Worm (Caenorhabditis elegans) whole organism, L4 larva: Measurements from ENCODE around the gene uda-1.

Experiments used
- D1046.2 ChIP-seq: fragments of 200-800 bp; sonication (Bioruptor generic); IDR thresholded peaks from 2 replicates; pipeline ENCODE4 v1.3.6; 2022; ENCODE audit warnings: missing genetic modification characterization, missing compliant biosample characterization
- F26F4.8 ChIP-seq: fragments of 200-800 bp; sonication (Bioruptor generic); conservative IDR thresholded peaks from 2 replicates; pipeline ENCODE4 v1.3.6; 2022; ENCODE audit warnings: missing genetic modification characterization, missing compliant biosample characterization
- F44E2.7 ChIP-seq: fragments of 200-800 bp; sonication (Bioruptor generic); IDR thresholded peaks from 2 replicates; pipeline ENCODE4 v2.1.2; 2022; ENCODE audit warnings: missing genetic modification characterization, missing compliant biosample characterization
- R02D3.7 ChIP-seq: fragments of 150-350 bp; sonication (generic microtip); optimal IDR thresholded peaks from 3 replicates; lab custom pipeline; 2014; ENCODE audit warnings: missing biosample characterization, missing genetic modification characterization
- T20F7.1 ChIP-seq: fragments of 200-800 bp; sonication (Bioruptor generic); optimal IDR thresholded peaks from 2 replicates; lab custom pipeline; 2018; ENCODE audit warnings: mild to moderate bottlenecking, missing genetic modification characterization, missing compliant biosample characterization
- Y105C5A.15 ChIP-seq: fragments of 200-800 bp; sonication (Bioruptor generic); IDR thresholded peaks from 2 replicates; pipeline ENCODE4 v1.3.6; 2022; ENCODE audit warnings: missing genetic modification characterization, missing compliant biosample characterization
- Y48G9A.11 ChIP-seq: fragments of 200-800 bp; sonication (Bioruptor generic); IDR thresholded peaks from 2 replicates; pipeline ENCODE4 v1.3.6; 2022; ENCODE audit warnings: missing genetic modification reagents, missing genetic modification characterization, missing compliant biosample characterization
- Y75B8A.6 ChIP-seq: fragments of 200-800 bp; sonication (Bioruptor generic); IDR thresholded peaks from 2 replicates; pipeline ENCODE4 v1.3.6; 2022; ENCODE audit warnings: missing genetic modification reagents, missing genetic modification characterization, missing compliant biosample characterization
- ZK337.2 ChIP-seq: fragments of 200-800 bp; sonication (Bioruptor generic); IDR thresholded peaks from 2 replicates; pipeline ENCODE4 v1.3.6; 2022; ENCODE audit warnings: missing genetic modification reagents, missing genetic modification characterization, missing compliant biosample characterization
- arid-1 ChIP-seq: fragments of 200-800 bp; sonication (Bioruptor generic); conservative IDR thresholded peaks from 2 replicates; pipeline ENCODE4 v1.3.6; 2022; ENCODE audit warnings: missing genetic modification reagents, missing genetic modification characterization, missing compliant biosample characterization
- ceh-28 ChIP-seq: fragments of 150-350 bp; optimal IDR thresholded peaks from 2 replicates; lab custom pipeline; 2014; ENCODE audit warnings: missing biosample characterization, missing genetic modification reagents, missing genetic modification characterization
- ceh-32 ChIP-seq: sonication (generic microtip); optimal IDR thresholded peaks from 2 replicates; lab custom pipeline; 2016; ENCODE audit warnings: mild to moderate bottlenecking, missing genetic modification characterization, missing compliant biosample characterization; ENCODE audit not compliant: poor library complexity
- ces-1 ChIP-seq: fragments of 150-350 bp; sonication (generic microtip); optimal IDR thresholded peaks from 4 replicates; lab custom pipeline; 2014; ENCODE audit warnings: missing biosample characterization, missing genetic modification reagents, missing genetic modification characterization
- cey-2 ChIP-seq: sonication (generic microtip); optimal IDR thresholded peaks from 3 replicates; lab custom pipeline; 2017; ENCODE audit warnings: missing genetic modification characterization, mild to moderate bottlenecking, missing compliant biosample characterization, antibody characterized with exemption, borderline replicate concordance; ENCODE audit not compliant: insufficient read depth
- ctbp-1 ChIP-seq: fragments of 200-800 bp; sonication (Bioruptor generic); IDR thresholded peaks from 2 replicates; pipeline ENCODE4 v1.3.6; 2022; ENCODE audit warnings: missing genetic modification reagents, missing genetic modification characterization, missing compliant biosample characterization
- daf-12 ChIP-seq: fragments of 150-350 bp; optimal IDR thresholded peaks from 2 replicates; lab custom pipeline; 2014; ENCODE audit warnings: missing biosample characterization, missing genetic modification reagents, missing genetic modification characterization
- daf-16 ChIP-seq, 3 experiments: sonication (generic microtip); optimal IDR thresholded peaks; 2 replicates each; lab custom pipeline; 2016 to 2017; ENCODE audit warnings: missing genetic modification characterization in 3 of 3, missing genetic modification reagents in 3 of 3, mild to moderate bottlenecking in 2 of 3, missing compliant biosample characterization in 2 of 3, missing biosample characterization in 1 of 3, moderate library complexity in 1 of 3
- daf-19 ChIP-seq: fragments of 200-800 bp; sonication (Bioruptor generic); conservative IDR thresholded peaks from 2 replicates; pipeline ENCODE4 v1.3.6; 2022; ENCODE audit warnings: missing genetic modification characterization, missing compliant biosample characterization
- dmd-8 ChIP-seq: fragments of 200-800 bp; sonication (Bioruptor generic); IDR thresholded peaks from 2 replicates; pipeline ENCODE4 v1.3.6; 2022; ENCODE audit warnings: missing genetic modification characterization, missing compliant biosample characterization
- dmd-9 ChIP-seq: fragments of 200-800 bp; sonication (Bioruptor generic); IDR thresholded peaks from 2 replicates; pipeline ENCODE4 v1.3.6; 2022; ENCODE audit warnings: missing genetic modification reagents, missing genetic modification characterization, missing compliant biosample characterization
- dve-1 ChIP-seq: sonication (generic microtip); optimal IDR thresholded peaks from 2 replicates; lab custom pipeline; 2017; ENCODE audit warnings: antibody characterized with exemption, mild to moderate bottlenecking, missing genetic modification characterization, missing compliant biosample characterization; ENCODE audit not compliant: insufficient read depth
- fos-1 ChIP-seq: fragments of 150-350 bp; optimal IDR thresholded peaks from 2 replicates; lab custom pipeline; 2014; ENCODE audit warnings: missing biosample characterization, missing genetic modification characterization
- gei-8 ChIP-seq: fragments of 200-800 bp; sonication (Bioruptor generic); optimal IDR thresholded peaks from 2 replicates; lab custom pipeline; 2018; ENCODE audit warnings: mild to moderate bottlenecking, missing genetic modification characterization, missing compliant biosample characterization
- hif-1 ChIP-seq, 2 experiments: sonication (generic microtip); optimal IDR thresholded peaks; 2 replicates each; lab custom pipeline; 2016 to 2017; ENCODE audit warnings: missing compliant biosample characterization in 2 of 2, missing genetic modification characterization in 2 of 2, missing genetic modification reagents in 2 of 2, missing genotype in 2 of 2, mild to moderate bottlenecking in 1 of 2
- hlh-11 ChIP-seq: fragments of 200-800 bp; sonication (Bioruptor generic); optimal IDR thresholded peaks from 2 replicates; lab custom pipeline; 2018; ENCODE audit warnings: mild to moderate bottlenecking, missing genetic modification characterization, missing compliant biosample characterization
- hlh-30 ChIP-seq: sonication (generic microtip); optimal IDR thresholded peaks from 2 replicates; lab custom pipeline; 2017; ENCODE audit warnings: antibody characterized with exemption, mild to moderate bottlenecking, missing genetic modification characterization, missing compliant biosample characterization; ENCODE audit not compliant: insufficient read depth
- hmg-1.1 ChIP-seq: fragments of 200-800 bp; sonication (Bioruptor generic); IDR thresholded peaks from 2 replicates; pipeline ENCODE4 v1.3.6; 2022; ENCODE audit warnings: missing genetic modification reagents, missing genetic modification characterization, missing compliant biosample characterization
- lim-7 ChIP-seq: fragments of 200-800 bp; sonication (Bioruptor generic); IDR thresholded peaks from 2 replicates; pipeline ENCODE4 v1.3.6; 2022; ENCODE audit warnings: missing genetic modification characterization, missing compliant biosample characterization
- lin-15B ChIP-seq: fragments of 150-350 bp; sonication (generic microtip); optimal IDR thresholded peaks from 3 replicates; lab custom pipeline; 2014; ENCODE audit warnings: missing biosample characterization, missing genetic modification characterization
- lsy-2 ChIP-seq, 2 experiments: fragments of 150-350 bp in 1 of 2; sonication (generic microtip) in 1 of 2; optimal IDR thresholded peaks; 2 replicates each; lab custom pipeline; 2014 to 2017; ENCODE audit warnings: missing biosample characterization in 2 of 2, missing genetic modification characterization in 2 of 2
- mdt-29 ChIP-seq: fragments of 200-800 bp; sonication (Bioruptor generic); IDR thresholded peaks from 2 replicates; pipeline ENCODE4 v1.3.6; 2022; ENCODE audit warnings: missing genetic modification reagents, missing genetic modification characterization, missing compliant biosample characterization
- mep-1 ChIP-seq: fragments of 150-350 bp; sonication (generic microtip); optimal IDR thresholded peaks from 3 replicates; lab custom pipeline; 2014; ENCODE audit warnings: missing biosample characterization, missing genetic modification characterization
- mxl-3 ChIP-seq: fragments of 200-800 bp; sonication (Bioruptor generic); optimal IDR thresholded peaks from 2 replicates; lab custom pipeline; 2018; ENCODE audit warnings: mild to moderate bottlenecking, missing genetic modification characterization, missing compliant biosample characterization
- nhr-102 ChIP-seq: sonication (generic microtip); optimal IDR thresholded peaks from 2 replicates; lab custom pipeline; 2016; ENCODE audit warnings: mild to moderate bottlenecking, missing genetic modification characterization, moderate library complexity, missing compliant biosample characterization
- nhr-11 ChIP-seq: fragments of 150-350 bp; optimal IDR thresholded peaks from 2 replicates; lab custom pipeline; 2014; ENCODE audit warnings: missing biosample characterization, missing genetic modification characterization
- php-3 ChIP-seq: fragments of 200-800 bp; sonication (Bioruptor generic); IDR thresholded peaks from 2 replicates; pipeline ENCODE4 v1.3.6; 2022; ENCODE audit warnings: missing genetic modification reagents, missing genetic modification characterization, missing compliant biosample characterization
- pqm-1 ChIP-seq: sonication (generic microtip); optimal IDR thresholded peaks from 2 replicates; lab custom pipeline; 2017; ENCODE audit warnings: missing biosample characterization, missing genetic modification characterization
- rbr-2 ChIP-seq: sonication (generic microtip); optimal IDR thresholded peaks from 2 replicates; lab custom pipeline; 2016; ENCODE audit warnings: missing genotype, missing genetic modification characterization, missing compliant biosample characterization
- sdz-12 ChIP-seq: fragments of 200-800 bp; sonication (Bioruptor generic); optimal IDR thresholded peaks from 2 replicates; lab custom pipeline; 2018; ENCODE audit warnings: mild to moderate bottlenecking, missing genetic modification characterization, missing compliant biosample characterization
- skn-1 ChIP-seq: fragments of 150-350 bp; optimal IDR thresholded peaks from 2 replicates; lab custom pipeline; 2014; ENCODE audit warnings: missing biosample characterization, missing genetic modification characterization
- snpc-1.2 ChIP-seq: fragments of 200-800 bp; sonication (Bioruptor generic); IDR thresholded peaks from 2 replicates; pipeline ENCODE4 v1.3.6; 2022; ENCODE audit warnings: missing genetic modification reagents, missing genetic modification characterization, missing compliant biosample characterization
- spr-1 ChIP-seq: sonication (generic microtip); optimal IDR thresholded peaks from 2 replicates; lab custom pipeline; 2016; ENCODE audit warnings: mild to moderate bottlenecking, missing genetic modification characterization, missing compliant biosample characterization
- spr-3 ChIP-seq: fragments of 200-800 bp; sonication (Bioruptor generic); optimal IDR thresholded peaks from 2 replicates; lab custom pipeline; 2018; ENCODE audit warnings: mild to moderate bottlenecking, missing genetic modification characterization, missing compliant biosample characterization
- tag-97 ChIP-seq: fragments of 200-800 bp; sonication (Bioruptor generic); IDR thresholded peaks from 2 replicates; pipeline ENCODE4 v1.3.6; 2022; ENCODE audit warnings: missing genetic modification characterization, missing compliant biosample characterization
- tra-1 ChIP-seq: fragments of 200-800 bp; sonication (Bioruptor generic); IDR thresholded peaks from 2 replicates; pipeline ENCODE4 v1.3.6; 2022; ENCODE audit warnings: missing genetic modification reagents, missing genetic modification characterization, missing compliant biosample characterization
- unc-62 ChIP-seq, 3 experiments: fragments of 150-350 bp in 1 of 3; sonication (generic microtip); optimal IDR thresholded peaks in 2 of 3; peaks in 1 of 3; 1 replicate in 1 of 3; 2 replicates in 2 of 3; lab custom pipeline; 2014 to 2017; ENCODE audit warnings: missing biosample characterization in 3 of 3, missing genetic modification characterization in 3 of 3, missing genetic modification reagents in 3 of 3, missing genotype in 1 of 3
- vab-7 ChIP-seq: fragments of 200-800 bp; sonication (Bioruptor generic); IDR thresholded peaks from 2 replicates; pipeline ENCODE4 v1.3.6; 2022; ENCODE audit warnings: missing genetic modification reagents, missing genetic modification characterization, missing compliant biosample characterization
- zfp-2 ChIP-seq: sonication (generic microtip); optimal IDR thresholded peaks from 2 replicates; lab custom pipeline; 2016; ENCODE audit warnings: mild to moderate bottlenecking, missing genetic modification characterization, missing compliant biosample characterization
- zfp-3 ChIP-seq: fragments of 200-800 bp; sonication (Bioruptor generic); conservative IDR thresholded peaks from 2 replicates; pipeline ENCODE4 v1.3.6; 2022; ENCODE audit warnings: missing genetic modification reagents, missing genetic modification characterization, missing compliant biosample characterization
- ztf-7 ChIP-seq: fragments of 150-350 bp; optimal IDR thresholded peaks from 2 replicates; lab custom pipeline; 2014; ENCODE audit warnings: missing biosample characterization, missing genetic modification characterization

The uda-1 gene

DNA sequence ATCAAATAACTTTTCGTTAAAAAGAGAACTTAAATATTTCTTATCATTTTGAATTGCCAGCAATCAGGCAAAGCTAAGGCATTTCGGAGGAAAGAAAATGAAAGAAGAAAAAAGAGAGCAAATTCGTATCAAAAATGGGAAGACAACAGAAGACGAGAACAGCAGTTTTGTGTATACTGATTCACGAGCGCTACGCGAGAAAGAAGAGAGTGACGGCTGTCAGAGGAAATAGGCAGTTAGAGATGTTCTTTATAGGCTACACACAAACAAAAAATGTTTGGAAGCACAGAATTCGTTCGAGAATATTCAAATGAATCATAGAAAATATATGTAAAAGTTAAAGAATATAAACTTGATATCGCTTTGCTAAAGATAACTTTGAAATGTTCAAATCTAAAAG is 19.7 kb upstream of the uda-1 start (continued):
- TF ChIP-seq daf-16 (GFP tag; optimal IDR thresholded peaks at IDR 0.05; lab: Kevin White, UChicago) (no peak), daf-16 (tag; optimal IDR thresholded peaks at IDR 0.05; lab: Kevin White, UChicago) (peak; percentile 70), F26F4.8 (no peak), F44E2.7 (GFP tag; lab: Robert Waterston, UW) (no peak), Y75B8A.6 (GFP tag; lab: Robert Waterston, UW) (no peak), Y48G9A.11 (GFP tag; lab: Robert Waterston, UW) (no peak), unc-62 (GFP tag; optimal IDR thresholded peaks at IDR 0.05 in 1 of 2; lab: Kevin White, UChicago) (no peak), unc-62 (tag; optimal IDR thresholded peaks at IDR 0.05; lab: Kevin White, UChicago) (no peak), dve-1 (tag; lab: Kevin White, UChicago) (peak; percentile 74), nhr-11 (tag; lab: Kevin White, UChicago) (peak; percentile 90), cey-2 (tag; lab: Kevin White, UChicago) (no peak), Y105C5A.15 (no peak), daf-19 (GFP tag; lab: Robert Waterston, UW) (no peak), lsy-2 (tag; optimal IDR thresholded peaks at IDR 0.05; lab: Kevin White, UChicago) (peak in 1 of 2 experiments; percentile 15), sdz-12 (GFP tag; lab: Kevin White, UChicago) (no peak), mdt-29 (GFP tag; lab: Robert Waterston, UW) (no peak), daf-12 (tag; lab: Kevin White, UChicago) (no peak), tag-97 (GFP tag; lab: Robert Waterston, UW) (no peak), ces-1 (GFP tag; lab: Kevin White, UChicago) (no peak), gei-8 (no peak), hlh-30 (tag; lab: Kevin White, UChicago) (peak; percentile 53), nhr-102 (tag; lab: Kevin White, UChicago) (no peak), zfp-2 (tag; lab: Kevin White, UChicago) (no peak), php-3 (GFP tag; lab: Robert Waterston, UW) (no peak), arid-1 (no peak), lim-7 (GFP tag; lab: Robert Waterston, UW) (no peak), dmd-9 (GFP tag; lab: Robert Waterston, UW) (no peak), snpc-1.2 (no peak), hmg-1.1 (no peak), fos-1 (no peak), ctbp-1 (no peak), mxl-3 (GFP tag; lab: Kevin White, UChicago) (no peak), R02D3.7 (tag; lab: Kevin White, UChicago) (no peak), ztf-7 (tag; lab: Kevin White, UChicago) (peak; percentile 25), pqm-1 (peak; percentile 42), spr-1 (tag; lab: Kevin White, UChicago) (no peak), skn-1 (tag; lab: Kevin White, UChicago) (no peak), ZK337.2 (GFP tag; lab: Robert Waterston, UW) (no peak), ceh-32 (tag; lab: Kevin White, UChicago) (no peak), tra-1 (GFP tag; lab: Robert Waterston, UW) (no peak), rbr-2 (tag; lab: Kevin White, UChicago) (no peak), mep-1 (peak; percentile 40), lin-15B (tag; lab: Kevin White, UChicago) (no peak), spr-3 (GFP tag; lab: Kevin White, UChicago) (no peak), T20F7.1 (GFP tag; lab: Kevin White, UChicago) (peak; percentile 19), hlh-11 (tag; lab: Kevin White, UChicago) (peak; percentile 52), ceh-28 (no peak), zfp-3 (no peak), hif-1 (tag; optimal IDR thresholded peaks at IDR 0.05; lab: Kevin White, UChicago) (no peak), vab-7 (GFP tag; lab: Robert Waterston, UW) (no peak), D1046.2 (GFP tag; lab: Robert Waterston, UW) (no peak), dmd-8 (GFP tag; lab: Robert Waterston, UW) (no peak)
